Worm (Caenorhabditis elegans) whole organism, midembryonic: Measurements from ENCODE around the gene grl-26.

Experiments
- tab-1 ChIP-seq: fragments of 200-800 bp; sonication (Bioruptor generic); IDR thresholded peaks from 2 replicates; pipeline ENCODE4 v1.3.6; 2022; ENCODE audit warnings: missing genetic modification characterization, missing compliant biosample characterization
- ztf-23 ChIP-seq: fragments of 200-800 bp; sonication (Bioruptor generic); IDR thresholded peaks from 2 replicates; pipeline ENCODE4 v1.3.6; 2022; ENCODE audit warnings: missing genetic modification reagents, missing genetic modification characterization, missing compliant biosample characterization
- ztf-29 ChIP-seq: fragments of 200-800 bp; sonication (Bioruptor generic); IDR thresholded peaks from 2 replicates; pipeline ENCODE4 v1.3.6; 2022; ENCODE audit warnings: missing genetic modification reagents, missing genetic modification characterization, missing compliant biosample characterization

DNA sequence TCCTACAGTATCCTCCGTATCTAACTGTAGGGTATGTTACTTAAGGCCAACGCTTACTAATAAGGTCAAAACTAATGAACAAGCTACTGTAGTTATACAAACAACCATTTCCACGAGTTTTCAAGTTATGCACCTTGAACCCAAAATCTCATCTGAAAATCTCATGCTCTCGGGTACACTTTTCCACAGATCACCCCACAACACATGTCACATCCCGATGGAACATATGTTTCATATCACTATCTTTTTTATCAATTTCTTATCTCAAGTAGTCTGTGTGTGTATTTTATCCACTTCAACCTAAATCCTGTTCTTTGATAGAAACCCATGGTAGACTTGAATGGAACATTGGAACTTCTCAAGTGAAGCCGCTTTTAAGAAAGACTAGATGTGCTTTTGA lies 22.3 kb downstream of the grl-26 start:
- TF ChIP-seq ztf-29 = no peak
- no peak for TF ChIP-seq tab-1 (GFP tag; lab: Robert Waterston, UW)
- TF ChIP-seq ztf-23 (GFP tag; lab: Robert Waterston, UW) = no peak
